Worm (Caenorhabditis elegans) whole organism, young adult: ENCODE measurements around the gene vab-23.

ENCODE experiments used
- T26A5.8 ChIP-seq: sonication (generic microtip); optimal IDR thresholded peaks from 2 replicates; lab custom pipeline; 2016; ENCODE audit warnings: missing genetic modification characterization, missing compliant biosample characterization
- Y79H2A.3 ChIP-seq: fragments of 200-800 bp; sonication (Bioruptor generic); conservative IDR thresholded peaks from 2 replicates; pipeline ENCODE4 v1.3.6; 2022; ENCODE audit warnings: missing genetic modification reagents, missing genetic modification characterization, missing compliant biosample characterization
- ZK185.1 ChIP-seq: sonication (generic microtip); optimal IDR thresholded peaks from 2 replicates; lab custom pipeline; 2016; ENCODE audit warnings: mild to moderate bottlenecking, missing genetic modification characterization, missing compliant biosample characterization; ENCODE audit not compliant: poor library complexity, severe bottlenecking
- hlh-12 ChIP-seq: sonication (generic microtip); optimal IDR thresholded peaks from 2 replicates; lab custom pipeline; 2016; ENCODE audit warnings: missing genetic modification characterization, missing compliant biosample characterization
- madf-3 ChIP-seq: fragments of 200-800 bp; sonication (Bioruptor generic); IDR thresholded peaks from 2 replicates; pipeline ENCODE4 v1.3.6; 2022; ENCODE audit warnings: missing genetic modification reagents, missing genetic modification characterization, missing compliant biosample characterization
- nhr-179 ChIP-seq: sonication (generic microtip); optimal IDR thresholded peaks from 2 replicates; lab custom pipeline; 2016; ENCODE audit warnings: mild to moderate bottlenecking, missing genetic modification characterization, missing compliant biosample characterization
- sea-2 ChIP-seq: fragments of 200-800 bp; sonication (Bioruptor generic); IDR thresholded peaks from 2 replicates; pipeline ENCODE4 v1.3.6; 2022; ENCODE audit warnings: missing genetic modification characterization, missing compliant biosample characterization
- unc-130 ChIP-seq: sonication (generic microtip); optimal IDR thresholded peaks from 2 replicates; lab custom pipeline; 2016; ENCODE audit warnings: missing genetic modification reagents, missing genetic modification characterization, missing compliant biosample characterization
- unc-62 ChIP-seq: fragments of 150-350 bp; optimal IDR thresholded peaks from 2 replicates; lab custom pipeline; 2014; ENCODE audit warnings: missing biosample characterization, missing genetic modification reagents, missing genetic modification characterization
- ztf-6 ChIP-seq: fragments of 200-800 bp; sonication (Bioruptor generic); IDR thresholded peaks from 2 replicates; pipeline ENCODE4 v1.3.6; 2022; ENCODE audit warnings: missing genetic modification reagents, missing genetic modification characterization, missing compliant biosample characterization

DNA sequence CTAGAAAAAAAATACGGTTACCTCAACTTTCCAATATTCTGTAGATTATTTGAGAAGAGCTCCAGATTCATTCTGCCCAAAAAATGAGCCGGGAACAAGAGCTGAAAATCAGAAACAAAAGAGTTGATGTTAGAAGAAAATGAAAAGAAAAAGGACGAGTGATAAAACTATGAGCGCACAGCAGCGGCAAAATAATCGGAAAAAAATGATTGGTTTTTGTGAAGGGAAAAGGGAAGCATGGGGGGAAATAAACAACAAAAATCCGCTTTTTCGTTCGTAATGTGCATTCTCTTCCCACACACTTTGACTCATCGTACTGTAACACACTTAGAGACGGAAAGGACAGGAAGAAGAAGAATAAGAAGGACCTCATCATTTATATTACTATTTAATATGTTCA, 7.7 kb downstream of the vab-23 start, which contains the start of gene ZK930.2:
- TF ChIP-seq T26A5.8 (no peak), madf-3 (GFP tag; lab: Robert Waterston, UW) (no peak), nhr-179 (no peak), hlh-12 (tag; lab: Kevin White, UChicago) (no peak), ZK185.1 (tag; lab: Kevin White, UChicago) (no peak), ztf-6 (GFP tag; lab: Robert Waterston, UW) (no peak), Y79H2A.3 (GFP tag; lab: Robert Waterston, UW) (no peak), unc-130 (no peak), sea-2 (no peak), unc-62 (no peak)
